Worm (Caenorhabditis elegans) whole organism, L1 larva: Measurements from ENCODE around the gene ufc-1.
A peak's percentile ranks its signal among the peaks of the same experiment; 100 is the strongest.

Source experiments
- C04F5.9 ChIP-seq: sonication (generic microtip); optimal IDR thresholded peaks from 2 replicates; lab custom pipeline; 2016; ENCODE audit warnings: missing genetic modification characterization, missing compliant biosample characterization
- C16A3.4 ChIP-seq: fragments of 150-350 bp; optimal IDR thresholded peaks from 2 replicates; lab custom pipeline; 2014; ENCODE audit warnings: missing biosample characterization, missing genetic modification characterization
- C34B4.2 ChIP-seq: sonication (generic microtip); optimal IDR thresholded peaks from 2 replicates; lab custom pipeline; 2017; ENCODE audit warnings: mild to moderate bottlenecking, missing genetic modification characterization, missing compliant biosample characterization
- F16B12.6 ChIP-seq: fragments of 150-350 bp; optimal IDR thresholded peaks from 2 replicates; lab custom pipeline; 2014; ENCODE audit warnings: missing biosample characterization, missing genetic modification characterization
- alr-1 ChIP-seq: fragments of 200-800 bp; sonication (Bioruptor generic); optimal IDR thresholded peaks from 2 replicates; lab custom pipeline; 2018; ENCODE audit warnings: borderline replicate concordance, mild to moderate bottlenecking, missing genetic modification characterization, missing compliant biosample characterization
- aly-2 ChIP-seq: fragments of 150-350 bp; optimal IDR thresholded peaks from 2 replicates; lab custom pipeline; 2014; ENCODE audit warnings: missing biosample characterization, missing genetic modification characterization
- ama-1 ChIP-seq: fragments of 150-350 bp; optimal IDR thresholded peaks from 2 replicates; lab custom pipeline; 2014
- ceh-63 ChIP-seq: fragments of 200-800 bp; sonication (Bioruptor generic); optimal IDR thresholded peaks from 2 replicates; lab custom pipeline; 2018; ENCODE audit warnings: mild to moderate bottlenecking, missing genetic modification characterization, missing compliant biosample characterization
- ceh-82 ChIP-seq, 3 experiments: fragments of 150-350 bp in 1 of 3; sonication (generic microtip) in 2 of 3; optimal IDR thresholded peaks; 2 replicates each; lab custom pipeline; 2014 to 2017; ENCODE audit warnings: missing biosample characterization in 3 of 3, missing genetic modification characterization in 3 of 3
- ceh-88 ChIP-seq: fragments of 200-800 bp; sonication (Bioruptor generic); IDR thresholded peaks from 2 replicates; pipeline ENCODE4 v1.3.6; 2022; ENCODE audit warnings: missing genetic modification characterization, missing compliant biosample characterization
- ceh-90 ChIP-seq: sonication (generic microtip); optimal IDR thresholded peaks from 2 replicates; lab custom pipeline; 2016; ENCODE audit warnings: missing genetic modification characterization, missing compliant biosample characterization
- ces-1 ChIP-seq: fragments of 150-350 bp; optimal IDR thresholded peaks from 2 replicates; lab custom pipeline; 2014; ENCODE audit warnings: missing biosample characterization, missing genetic modification reagents, missing genetic modification characterization
- efl-1 ChIP-seq, 4 experiments: fragments of 150-350 bp; optimal IDR thresholded peaks in 3 of 4; peaks in 1 of 4; 1 replicate in 1 of 4; 2 replicates in 3 of 4; lab custom pipeline; 2014; ENCODE audit warnings: missing biosample characterization in 2 of 4, missing genetic modification characterization in 2 of 4, missing genetic modification reagents in 2 of 4
- egl-13 ChIP-seq: sonication (generic microtip); optimal IDR thresholded peaks from 2 replicates; lab custom pipeline; 2016; ENCODE audit warnings: missing genotype, missing genetic modification reagents, missing genetic modification characterization, missing compliant biosample characterization
- ets-5 ChIP-seq: fragments of 200-800 bp; sonication (Bioruptor generic); IDR thresholded peaks from 2 replicates; pipeline ENCODE4 v1.3.6; 2022; ENCODE audit warnings: missing genetic modification characterization, missing compliant biosample characterization
- fkh-10 ChIP-seq: sonication (generic microtip); optimal IDR thresholded peaks from 2 replicates; lab custom pipeline; 2017; ENCODE audit warnings: missing biosample characterization, missing genetic modification reagents, missing genetic modification characterization
- fkh-8 ChIP-seq: sonication (generic microtip); optimal IDR thresholded peaks from 2 replicates; lab custom pipeline; 2016; ENCODE audit warnings: mild to moderate bottlenecking, missing genetic modification characterization, missing compliant biosample characterization
- fos-1 ChIP-seq: fragments of 150-350 bp; optimal IDR thresholded peaks from 2 replicates; lab custom pipeline; 2014; ENCODE audit warnings: missing biosample characterization, missing genetic modification characterization
- hlh-17 ChIP-seq: fragments of 200-800 bp; sonication (Bioruptor generic); optimal IDR thresholded peaks from 2 replicates; lab custom pipeline; 2018; ENCODE audit warnings: missing genetic modification characterization, mild to moderate bottlenecking, missing compliant biosample characterization, moderate library complexity, borderline replicate concordance
- lin-14 ChIP-seq: fragments of 200-800 bp; sonication (Bioruptor generic); optimal IDR thresholded peaks from 2 replicates; lab custom pipeline; 2018; ENCODE audit warnings: mild to moderate bottlenecking, missing genetic modification characterization, moderate library complexity, missing compliant biosample characterization
- lin-35 ChIP-seq, 2 experiments: fragments of 150-350 bp; optimal IDR thresholded peaks; 2 replicates each; lab custom pipeline; 2014; ENCODE audit warnings: missing biosample characterization in 2 of 2, missing genetic modification characterization in 2 of 2, missing genetic modification reagents in 2 of 2
- lin-39 ChIP-seq: fragments of 150-350 bp; optimal IDR thresholded peaks from 2 replicates; lab custom pipeline; 2014; ENCODE audit warnings: missing biosample characterization, missing genetic modification reagents, missing genetic modification characterization
- lir-3 ChIP-seq: sonication (generic microtip); optimal IDR thresholded peaks from 2 replicates; lab custom pipeline; 2016; ENCODE audit warnings: mild to moderate bottlenecking, missing genetic modification characterization, moderate library complexity, missing compliant biosample characterization; ENCODE audit not compliant: poor library complexity
- lsy-2 ChIP-seq, 2 experiments: fragments of 150-350 bp; optimal IDR thresholded peaks; 2 replicates each; lab custom pipeline; 2014; ENCODE audit warnings: missing biosample characterization in 2 of 2, missing genetic modification characterization in 2 of 2
- mef-2 ChIP-seq: fragments of 150-350 bp; optimal IDR thresholded peaks from 2 replicates; lab custom pipeline; 2014; ENCODE audit warnings: missing biosample characterization, missing genetic modification characterization
- nhr-12 ChIP-seq: sonication (generic microtip); optimal IDR thresholded peaks from 2 replicates; lab custom pipeline; 2017; ENCODE audit warnings: missing biosample characterization, missing genetic modification characterization
- nhr-47 ChIP-seq: sonication (generic microtip); optimal IDR thresholded peaks from 2 replicates; lab custom pipeline; 2016; ENCODE audit warnings: mild to moderate bottlenecking, missing genetic modification characterization, moderate library complexity, missing compliant biosample characterization
- nhr-71 ChIP-seq: sonication (generic microtip); optimal IDR thresholded peaks from 2 replicates; lab custom pipeline; 2016; ENCODE audit warnings: mild to moderate bottlenecking, missing genetic modification characterization, moderate library complexity, missing compliant biosample characterization
- nhr-77 ChIP-seq: fragments of 150-350 bp; optimal IDR thresholded peaks from 2 replicates; lab custom pipeline; 2014; ENCODE audit warnings: missing biosample characterization, missing genetic modification characterization
- nhr-84 ChIP-seq: sonication (generic microtip); optimal IDR thresholded peaks from 2 replicates; lab custom pipeline; 2017; ENCODE audit warnings: missing biosample characterization, missing genetic modification characterization
- nhr-85 ChIP-seq: sonication (generic microtip); peaks from one replicate; lab custom pipeline; 2016; ENCODE audit warnings: missing genetic modification characterization, inconsistent platforms, missing compliant biosample characterization
- nhr-90 ChIP-seq: sonication (generic microtip); optimal IDR thresholded peaks from 2 replicates; lab custom pipeline; 2016; ENCODE audit warnings: mild to moderate bottlenecking, missing genetic modification characterization, missing compliant biosample characterization; ENCODE audit not compliant: poor library complexity
- pqm-1 ChIP-seq: sonication (generic microtip); optimal IDR thresholded peaks from 3 replicates; lab custom pipeline; 2017; ENCODE audit warnings: missing biosample characterization, missing genetic modification characterization
- rnt-1 ChIP-seq: sonication (generic microtip); optimal IDR thresholded peaks from 2 replicates; lab custom pipeline; 2016; ENCODE audit warnings: mild to moderate bottlenecking, missing genetic modification characterization, moderate library complexity, missing compliant biosample characterization
- skn-1 ChIP-seq: fragments of 150-350 bp; optimal IDR thresholded peaks from 2 replicates; lab custom pipeline; 2014; ENCODE audit warnings: missing biosample characterization, missing genetic modification characterization
- snu-23 ChIP-seq: sonication (generic microtip); optimal IDR thresholded peaks from 2 replicates; lab custom pipeline; 2016; ENCODE audit warnings: missing genetic modification characterization, missing compliant biosample characterization
- sptf-1 ChIP-seq: fragments of 150-350 bp; optimal IDR thresholded peaks from 2 replicates; lab custom pipeline; 2014; ENCODE audit warnings: missing biosample characterization, missing genetic modification characterization
- swsn-7 ChIP-seq: sonication (generic microtip); optimal IDR thresholded peaks from 2 replicates; lab custom pipeline; 2016; ENCODE audit warnings: missing genetic modification characterization, missing compliant biosample characterization
- tlp-1 ChIP-seq: fragments of 150-350 bp; optimal IDR thresholded peaks from 2 replicates; lab custom pipeline; 2014; ENCODE audit warnings: missing biosample characterization, missing genetic modification characterization
- unc-130 ChIP-seq: fragments of 150-350 bp; optimal IDR thresholded peaks from 2 replicates; lab custom pipeline; 2017; ENCODE audit warnings: missing biosample characterization, missing genetic modification characterization, inconsistent platforms
- unc-30 ChIP-seq: sonication (generic microtip); optimal IDR thresholded peaks from 2 replicates; lab custom pipeline; 2017; ENCODE audit warnings: missing biosample characterization, missing genetic modification characterization
- unc-98 ChIP-seq: fragments of 200-800 bp; sonication (Bioruptor generic); IDR thresholded peaks from 2 replicates; pipeline ENCODE4 v1.3.6; 2022; ENCODE audit warnings: missing genetic modification characterization, missing compliant biosample characterization
- vab-15 ChIP-seq: sonication (generic microtip); optimal IDR thresholded peaks from 2 replicates; lab custom pipeline; 2017; ENCODE audit warnings: missing genotype, mild to moderate bottlenecking, missing genetic modification characterization, missing compliant biosample characterization
- xbp-1 ChIP-seq: sonication (generic microtip); optimal IDR thresholded peaks from 2 replicates; lab custom pipeline; 2016; ENCODE audit warnings: missing genetic modification characterization, missing compliant biosample characterization
- zag-1 ChIP-seq: fragments of 150-350 bp; optimal IDR thresholded peaks from 2 replicates; lab custom pipeline; 2014; ENCODE audit warnings: missing biosample characterization, missing genetic modification characterization
- zip-4 ChIP-seq: fragments of 200-800 bp; sonication (Bioruptor generic); optimal IDR thresholded peaks from 2 replicates; lab custom pipeline; 2018; ENCODE audit warnings: mild to moderate bottlenecking, missing genetic modification characterization, moderate library complexity, missing compliant biosample characterization

ufc-1 gene

ce11 chrIII:9336807-9337206 is 5.5 kb downstream of the ufc-1 start (continued):
- TF ChIP-seq tlp-1 (tag; lab: Kevin White, UChicago): no peak
- no peak for TF ChIP-seq nhr-90
- no peak for TF ChIP-seq C34B4.2 (tag; lab: Kevin White, UChicago)
- TF ChIP-seq pqm-1 (tag; lab: Kevin White, UChicago): no peak
- no peak for TF ChIP-seq nhr-12 (tag; lab: Kevin White, UChicago)

DNA sequence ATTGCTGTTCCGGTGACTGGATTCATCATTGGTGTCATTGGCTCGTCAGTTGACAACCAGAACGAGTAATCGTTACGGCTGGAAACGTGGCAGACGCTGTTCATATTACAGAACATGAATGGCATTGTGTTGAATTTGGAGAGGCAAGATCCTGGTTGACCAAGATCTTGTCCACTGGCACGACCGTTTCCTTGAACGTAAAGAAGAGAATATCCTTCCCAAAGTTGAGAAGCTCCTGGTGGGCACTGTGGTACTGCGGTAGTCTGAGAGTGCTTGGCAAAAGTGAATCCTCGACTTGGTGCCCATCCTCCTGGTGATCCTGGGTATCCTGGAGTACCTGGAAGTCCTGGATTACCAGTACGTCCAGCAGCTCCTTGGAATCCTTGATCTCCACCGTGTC is 6.7 kb downstream of the ufc-1 start:
- TF ChIP-seq efl-1 (optimal IDR thresholded peaks at IDR 0.05; lab: Kevin White, UChicago) (no peak), efl-1 (GFP tag; optimal IDR thresholded peaks at IDR 0.05 in 1 of 2; lab: Kevin White, UChicago) (peak in 1 of 2 experiments; percentile 85), ceh-63 (GFP tag; lab: Kevin White, UChicago) (no peak), ceh-82 (tag; optimal IDR thresholded peaks at IDR 0.05; lab: Kevin White, UChicago) (no peak), egl-13 (tag; lab: Kevin White, UChicago) (no peak), vab-15 (tag; lab: Kevin White, UChicago) (no peak), nhr-47 (tag; lab: Kevin White, UChicago) (no peak), aly-2 (tag; lab: Kevin White, UChicago) (no peak), lin-35 (GFP tag; optimal IDR thresholded peaks at IDR 0.05; lab: Kevin White, UChicago) (no peak)

DNA sequence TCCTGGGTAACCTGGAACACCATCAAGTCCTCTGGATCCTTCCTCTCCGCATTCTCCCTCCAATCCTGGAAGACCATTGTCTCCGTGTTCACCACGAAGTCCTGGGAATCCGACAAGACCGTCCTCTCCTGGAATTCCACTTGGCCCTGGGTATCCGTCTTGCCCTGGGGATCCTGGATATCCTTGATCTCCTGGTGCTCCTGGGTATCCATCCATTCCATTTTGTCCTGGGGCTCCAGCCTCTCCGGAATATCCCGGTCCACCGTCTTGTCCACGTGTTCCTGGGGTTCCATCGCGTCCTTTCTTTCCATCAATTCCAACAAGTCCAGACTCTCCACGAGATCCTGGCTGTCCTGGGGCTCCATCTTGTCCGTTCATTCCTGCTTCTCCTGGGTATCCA is 8.7 kb downstream of the ufc-1 start:
- TF ChIP-seq rnt-1 (tag; lab: Kevin White, UChicago) (no peak), lin-35 (GFP tag; optimal IDR thresholded peaks at IDR 0.05; lab: Kevin White, UChicago) (no peak), swsn-7 (tag; lab: Kevin White, UChicago) (no peak), ets-5 (no peak)

DNA sequence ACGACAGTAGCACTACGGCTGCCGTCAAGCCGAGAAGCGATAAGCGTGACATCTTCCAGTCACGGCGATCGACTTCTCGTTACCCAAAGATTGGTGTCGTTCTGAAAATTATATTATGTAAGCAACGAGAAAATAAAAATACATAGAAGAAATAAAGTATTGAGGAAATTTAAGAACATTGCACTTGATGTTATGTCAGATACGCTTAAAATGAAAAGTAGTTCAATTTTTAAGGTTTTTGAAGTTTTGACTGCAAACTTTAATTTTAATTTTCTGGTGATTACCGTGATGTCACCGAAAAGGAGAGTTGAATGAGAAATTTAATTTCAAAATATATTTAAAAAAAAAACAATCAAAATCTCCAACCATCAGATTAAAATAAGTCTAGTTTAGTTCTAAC is 13.0 kb downstream of the ufc-1 start, which contains the start of gene emb-9:
Gene emb-9, minus strand, starts transcription at position 101 of the 400 bp plus-strand sequence.
- TF ChIP-seq fkh-8 (tag; lab: Kevin White, UChicago) (no peak), nhr-90 (no peak), skn-1 (no peak), F16B12.6 (tag; lab: Kevin White, UChicago) (no peak), nhr-85 (tag; lab: Kevin White, UChicago) (no peak), C04F5.9 (no peak), unc-130 (tag; lab: Kevin White, UChicago) (no peak), unc-98 (GFP tag; lab: Robert Waterston, UW) (no peak), nhr-71 (tag; lab: Kevin White, UChicago) (no peak), xbp-1 (tag; lab: Kevin White, UChicago) (no peak), ceh-82 (tag; optimal IDR thresholded peaks at IDR 0.05; lab: Kevin White, UChicago) (no peak), nhr-77 (no peak), alr-1 (tag; lab: Kevin White, UChicago) (no peak), lsy-2 (tag; optimal IDR thresholded peaks at IDR 0.05; lab: Kevin White, UChicago) (no peak), hlh-17 (GFP tag; lab: Kevin White, UChicago) (no peak), fos-1 (tag; lab: Kevin White, UChicago) (no peak)

- TF ChIP-seq C16A3.4 (tag; lab: Kevin White, UChicago): no peak
- no peak for TF ChIP-seq ceh-90 (tag; lab: Kevin White, UChicago)
- no peak for TF ChIP-seq nhr-84 (tag; lab: Kevin White, UChicago)
- TF ChIP-seq ceh-63 (GFP tag; lab: Kevin White, UChicago): no peak
- TF ChIP-seq snu-23 (GFP tag; lab: Kevin White, UChicago): peak; percentile 0
- TF ChIP-seq sptf-1 (tag; lab: Kevin White, UChicago): no peak
- TF ChIP-seq fkh-10 (GFP tag; lab: Kevin White, UChicago): no peak
- TF ChIP-seq rnt-1 (tag; lab: Kevin White, UChicago): peak; percentile 64
- no peak for TF ChIP-seq ceh-88
- TF ChIP-seq nhr-85 (tag; lab: Kevin White, UChicago): no peak
- TF ChIP-seq unc-30 (tag; lab: Kevin White, UChicago): no peak
- TF ChIP-seq nhr-71 (tag; lab: Kevin White, UChicago): peak; percentile 26
- TF ChIP-seq xbp-1 (tag; lab: Kevin White, UChicago): no peak
- TF ChIP-seq mef-2: no peak
- no peak for TF ChIP-seq nhr-12 (tag; lab: Kevin White, UChicago)
- TF ChIP-seq ces-1 (GFP tag; lab: Kevin White, UChicago): no peak
- TF ChIP-seq zip-4 (GFP tag; lab: Kevin White, UChicago): no peak
- no peak for TF ChIP-seq lin-39 (tag; lab: Kevin White, UChicago)
- no peak for TF ChIP-seq lir-3 (tag; lab: Kevin White, UChicago)
- no peak for TF ChIP-seq zag-1 (tag; lab: Kevin White, UChicago)
- no peak for TF ChIP-seq nhr-47 (tag; lab: Kevin White, UChicago)
- TF ChIP-seq lin-14 (GFP tag; lab: Kevin White, UChicago): peak; percentile 51
- TF ChIP-seq ama-1 (lab: Kevin White, UChicago): no peak
Observed at ce11 chrIII:9346114-9346513, 14.8 kb downstream of the ufc-1 start.
